2 worm cellular contexts compared by ENCODE assay signal in genomic region chrV:4847424-4847823, ce11.
TF ChIP-seq lines count a peak whose summit lies in the region.

Gene abhd-5.1, plus strand, starts transcription at chrV:4847653.

TF ChIP-seq in whole organism, L2 larva, 48 proteins besides CTCF, POLR2A, EP300 and RAD21 (continued from another document):
- no peak for TF ChIP-seq unc-62 (GFP tag; optimal IDR thresholded peaks at IDR 0.05; lab: Kevin White, UChicago)
- TF ChIP-seq C34F6.9 (tag; optimal IDR thresholded peaks at IDR 0.05; lab: Kevin White, UChicago): peak; percentile 43
- no peak for TF ChIP-seq zag-1 (tag; optimal IDR thresholded peaks at IDR 0.05; lab: Kevin White, UChicago)
- TF ChIP-seq ztf-1 (GFP tag; conservative IDR thresholded peaks at IDR 0.05; lab: Robert Waterston, UW): no peak
- TF ChIP-seq sma-9 (GFP tag; optimal IDR thresholded peaks at IDR 0.05; lab: Kevin White, UChicago): peak; percentile 12
- TF ChIP-seq sma-9 (tag; optimal IDR thresholded peaks at IDR 0.05; lab: Kevin White, UChicago): no peak
- no peak for TF ChIP-seq elt-3 (tag; optimal IDR thresholded peaks at IDR 0.05; lab: Kevin White, UChicago)
- TF ChIP-seq aly-2 (tag; optimal IDR thresholded peaks at IDR 0.05; lab: Kevin White, UChicago): no peak
- no peak for TF ChIP-seq ztf-4 (tag; optimal IDR thresholded peaks at IDR 0.05; lab: Kevin White, UChicago)
- no peak for TF ChIP-seq ZK546.5 (tag; optimal IDR thresholded peaks at IDR 0.05; lab: Kevin White, UChicago)
- no peak for TF ChIP-seq nhr-11 (tag; optimal IDR thresholded peaks at IDR 0.05; lab: Kevin White, UChicago)
- TF ChIP-seq mbf-1 (tag; optimal IDR thresholded peaks at IDR 0.05; lab: Kevin White, UChicago): no peak

TF ChIP-seq in whole organism, young adult, 124 proteins besides CTCF, POLR2A, EP300 and RAD21 (continued from another document):
- TF ChIP-seq ZK185.1 (tag; optimal IDR thresholded peaks at IDR 0.05; lab: Kevin White, UChicago; ENCODE audit: poor library complexity, severe bottlenecking) (no peak), chd-7 (tag; optimal IDR thresholded peaks at IDR 0.05; lab: Kevin White, UChicago) (no peak), nhr-80 (tag; optimal IDR thresholded peaks at IDR 0.05; lab: Kevin White, UChicago) (peak; percentile 11), pbrm-1 (GFP tag; IDR thresholded peaks at IDR 0.05; lab: Robert Waterston, UW) (0 out of 2 replicates have a peak, but pooled peaks have one; percentile 37), madf-8 (GFP tag; conservative IDR thresholded peaks at IDR 0.05; lab: Robert Waterston, UW) (no peak), ceh-100 (GFP tag; IDR thresholded peaks at IDR 0.05; lab: Robert Waterston, UW) (no peak), sptf-2 (GFP tag; optimal IDR thresholded peaks at IDR 0.05; lab: Kevin White, UChicago) (no peak), unc-130 (GFP tag; optimal IDR thresholded peaks at IDR 0.05; lab: Kevin White, UChicago) (no peak), Y53F4B.3 (GFP tag; IDR thresholded peaks at IDR 0.05; lab: Robert Waterston, UW) (no peak), F57C9.4 (tag; optimal IDR thresholded peaks at IDR 0.05; lab: Kevin White, UChicago) (no peak), D2030.7 (GFP tag; IDR thresholded peaks at IDR 0.05; lab: Robert Waterston, UW) (no peak), zim-3 (tag; optimal IDR thresholded peaks at IDR 0.05; lab: Kevin White, UChicago) (no peak), snpc-4 (GFP tag; optimal IDR thresholded peaks at IDR 0.05; lab: Kevin White, UChicago) (no peak), snpc-4 (tag; optimal IDR thresholded peaks at IDR 0.05; lab: Kevin White, UChicago) (no peak), B0019.2 (GFP tag; conservative IDR thresholded peaks at IDR 0.05; lab: Robert Waterston, UW) (no peak), sea-2 (GFP tag; IDR thresholded peaks at IDR 0.05; lab: Robert Waterston, UW) (no peak), mes-4 (tag; optimal IDR thresholded peaks at IDR 0.05; lab: Kevin White, UChicago) (no peak), cebp-1 (GFP tag; IDR thresholded peaks at IDR 0.05; lab: Robert Waterston, UW) (no peak), cebp-1 (tag; optimal IDR thresholded peaks at IDR 0.05; lab: Kevin White, UChicago) (peak; percentile 41), C06A6.2 (GFP tag; conservative IDR thresholded peaks at IDR 0.05; lab: Robert Waterston, UW) (no peak), snpc-1.3 (tag; optimal IDR thresholded peaks at IDR 0.05; lab: Kevin White, UChicago; ENCODE audit: insufficient read depth) (no peak), F49E8.2 (tag; optimal IDR thresholded peaks at IDR 0.05; lab: Kevin White, UChicago; ENCODE audit: insufficient read depth) (no peak), let-607 (tag; optimal IDR thresholded peaks at IDR 0.05; lab: Kevin White, UChicago) (no peak), T26A5.8 (tag; optimal IDR thresholded peaks at IDR 0.05; lab: Kevin White, UChicago) (no peak)
